Fruit fly (Drosophila melanogaster) whole organism, embryonic: ENCODE results near the gene CG43218.

Experiments
- Adf1 ChIP-seq: fragments of 200-800 bp; sonication (Bioruptor generic); IDR thresholded peaks from 2 replicates; pipeline ENCODE4 v1.3.6; 2022; ENCODE audit warnings: missing biosample characterization, missing genetic modification characterization
- Blimp-1 ChIP-seq: fragments of 200-800 bp; sonication (Bioruptor generic); optimal IDR thresholded peaks from 3 replicates; lab custom pipeline; 2018; ENCODE audit warnings: missing biosample characterization, missing genetic modification characterization, mild to moderate bottlenecking, moderate library complexity, missing genetic modification reagents
- CG10431 ChIP-seq: fragments of 200-800 bp; sonication (Bioruptor generic); optimal IDR thresholded peaks from 3 replicates; lab custom pipeline; 2018; ENCODE audit warnings: missing biosample characterization, mild to moderate bottlenecking, missing genetic modification characterization
- CG11093 ChIP-seq: fragments of 200-800 bp; sonication (Bioruptor generic); IDR thresholded peaks from 3 replicates; pipeline ENCODE4 v1.3.6; 2022; ENCODE audit warnings: missing biosample characterization, missing genetic modification characterization
- CG12155 ChIP-seq: fragments of 200-800 bp; sonication (Bioruptor generic); optimal IDR thresholded peaks from 3 replicates; lab custom pipeline; 2016; ENCODE audit warnings: missing biosample characterization, missing genetic modification characterization
- CG12769 ChIP-seq: fragments of 200-800 bp; sonication (Bioruptor generic); optimal IDR thresholded peaks from 2 replicates; lab custom pipeline; 2019; ENCODE audit warnings: missing biosample characterization, mild to moderate bottlenecking, missing genetic modification characterization, moderate library complexity
- CG13287 ChIP-seq: fragments of 200-800 bp; sonication (Bioruptor generic); IDR thresholded peaks from 2 replicates; pipeline ENCODE4 v1.3.6; 2022; ENCODE audit warnings: missing biosample characterization, missing genetic modification characterization; ENCODE audit not compliant: partially characterized antibody
- CG13894 ChIP-seq: fragments of 200-800 bp; sonication (Bioruptor generic); optimal IDR thresholded peaks from 3 replicates; lab custom pipeline; 2018; ENCODE audit warnings: missing biosample characterization, mild to moderate bottlenecking, missing genetic modification characterization, moderate library complexity
- CG14050 ChIP-seq: fragments of 200-800 bp; sonication (Bioruptor generic); IDR thresholded peaks from 3 replicates; pipeline ENCODE4 v1.3.6; 2022; ENCODE audit warnings: missing biosample characterization, missing genetic modification characterization
- CG14667 ChIP-seq: fragments of 200-800 bp; sonication (Bioruptor generic); IDR thresholded peaks from 2 replicates; pipeline ENCODE4 v1.3.6; 2022; ENCODE audit warnings: missing biosample characterization, missing genetic modification characterization
- CG15073 ChIP-seq: fragments of 200-800 bp; sonication (Bioruptor generic); optimal IDR thresholded peaks from 2 replicates; lab custom pipeline; 2016; ENCODE audit warnings: missing biosample characterization, missing genetic modification characterization
- CG15514 ChIP-seq: fragments of 200-800 bp; sonication (Bioruptor generic); optimal IDR thresholded peaks from 3 replicates; lab custom pipeline; 2017; ENCODE audit warnings: missing biosample characterization, missing genetic modification characterization, mild to moderate bottlenecking, moderate library complexity, missing genetic modification reagents
- CG16779 ChIP-seq: fragments of 200-800 bp; sonication (Bioruptor generic); IDR thresholded peaks from 2 replicates; pipeline ENCODE4 v1.3.6; 2022; ENCODE audit warnings: missing biosample characterization, missing genetic modification characterization
- CG16815 ChIP-seq: fragments of 200-800 bp; sonication (Bioruptor generic); optimal IDR thresholded peaks from 3 replicates; lab custom pipeline; 2017; ENCODE audit warnings: missing biosample characterization, mild to moderate bottlenecking, missing genetic modification characterization
- CG17568 ChIP-seq: fragments of 200-800 bp; sonication (Bioruptor generic); optimal IDR thresholded peaks from 2 replicates; lab custom pipeline; 2018; ENCODE audit warnings: missing biosample characterization, mild to moderate bottlenecking, missing genetic modification characterization, moderate library complexity
- CG18262 ChIP-seq: fragments of 200-800 bp; optimal IDR thresholded peaks from 3 replicates; lab custom pipeline; 2019; ENCODE audit warnings: missing biosample characterization, mild to moderate bottlenecking, missing genetic modification characterization, moderate library complexity
- CG2199 ChIP-seq: fragments of 200-800 bp; sonication (Bioruptor generic); IDR thresholded peaks from 3 replicates; pipeline ENCODE4 v1.3.6; 2022; ENCODE audit warnings: missing biosample characterization, missing genetic modification characterization
- CG31365 ChIP-seq: fragments of 200-800 bp; sonication (Bioruptor generic); optimal IDR thresholded peaks from 2 replicates; lab custom pipeline; 2018; ENCODE audit warnings: missing biosample characterization, mild to moderate bottlenecking, missing genetic modification characterization
- CG3726 ChIP-seq: fragments of 200-800 bp; sonication (Bioruptor generic); IDR thresholded peaks from 3 replicates; pipeline ENCODE4, ENCODE4 v1.3.6; 2022; ENCODE audit warnings: missing biosample characterization, missing genetic modification characterization
- CG6175 ChIP-seq: fragments of 200-800 bp; sonication (Bioruptor generic); IDR thresholded peaks from 3 replicates; pipeline ENCODE4 v1.3.6; 2022; ENCODE audit warnings: missing biosample characterization, missing genetic modification characterization
- CG7271 ChIP-seq: fragments of 200-800 bp; sonication (Bioruptor generic); optimal IDR thresholded peaks from 2 replicates; lab custom pipeline; 2018; ENCODE audit warnings: missing biosample characterization, mild to moderate bottlenecking, missing genetic modification characterization, moderate library complexity
- CG7357 ChIP-seq: fragments of 200-800 bp; sonication (Bioruptor generic); IDR thresholded peaks from 3 replicates; pipeline ENCODE4 v1.3.6; 2022; ENCODE audit warnings: missing biosample characterization, missing genetic modification characterization
- CG8290 ChIP-seq, 3 experiments: fragments of 200-800 bp; sonication (Bioruptor generic); optimal IDR thresholded peaks; 2 replicates each; lab custom pipeline; 2016 to 2019; ENCODE audit warnings: missing biosample characterization in 3 of 3, missing genetic modification characterization in 3 of 3, mild to moderate bottlenecking in 2 of 3, moderate library complexity in 1 of 3
- CG9932 ChIP-seq: fragments of 200-800 bp; sonication (Bioruptor generic); IDR thresholded peaks from 2 replicates; pipeline ENCODE4 v1.3.6; 2022; ENCODE audit warnings: missing biosample characterization, missing genetic modification characterization
- CrebB ChIP-seq: fragments of 200-800 bp; sonication (Bioruptor generic); optimal IDR thresholded peaks from 3 replicates; lab custom pipeline; 2018; ENCODE audit warnings: missing biosample characterization, mild to moderate bottlenecking, missing genetic modification characterization
- Dip2 ChIP-seq: fragments of 200-800 bp; sonication (Bioruptor generic); IDR thresholded peaks from 2 replicates; pipeline ENCODE4 v1.3.6; 2022; ENCODE audit warnings: missing biosample characterization, missing genetic modification characterization
- Eip74EF ChIP-seq, 2 experiments: fragments of 200-800 bp in 1 of 2; fragments of >200 bp in 1 of 2; sonication (Bioruptor generic) in 1 of 2; optimal IDR thresholded peaks; 2 replicates each; lab custom pipeline; 2017 to 2019; ENCODE audit warnings: missing biosample characterization in 2 of 2, missing genetic modification characterization in 2 of 2, mild to moderate bottlenecking in 1 of 2, moderate library complexity in 1 of 2
- NfI ChIP-seq: fragments of 200-800 bp; sonication (Bioruptor generic); optimal IDR thresholded peaks from 3 replicates; lab custom pipeline; 2018; ENCODE audit warnings: missing biosample characterization, mild to moderate bottlenecking, missing genetic modification characterization, moderate library complexity
- Oaz ChIP-seq: fragments of 200-800 bp; sonication (Bioruptor generic); IDR thresholded peaks from 2 replicates; pipeline ENCODE4 v1.3.6; 2022; ENCODE audit warnings: missing biosample characterization, missing genetic modification characterization
- Oli ChIP-seq: fragments of 200-800 bp; sonication (Bioruptor generic); optimal IDR thresholded peaks from 2 replicates; lab custom pipeline; 2018; ENCODE audit warnings: missing biosample characterization, mild to moderate bottlenecking, missing genetic modification characterization, moderate library complexity
- Pdp1 ChIP-seq, 2 experiments: fragments of 200-800 bp; sonication (Bioruptor generic); optimal IDR thresholded peaks; 3 replicates each; lab custom pipeline; 2016; ENCODE audit warnings: missing biosample characterization in 2 of 2, missing genetic modification characterization in 2 of 2, mild to moderate bottlenecking in 1 of 2, moderate library complexity in 1 of 2
- Rfx ChIP-seq: fragments of 200-800 bp; sonication (Bioruptor generic); IDR thresholded peaks from 2 replicates; pipeline ENCODE4 v1.3.6; 2022; ENCODE audit warnings: missing biosample characterization, missing genetic modification characterization
- Rx ChIP-seq: fragments of 200-800 bp; sonication (Bioruptor generic); IDR thresholded peaks from 2 replicates; pipeline ENCODE4 v1.3.6; 2022; ENCODE audit warnings: missing biosample characterization, missing genetic modification characterization
- abd-A ChIP-seq: fragments of 200-800 bp; sonication (Bioruptor generic); optimal IDR thresholded peaks from 3 replicates; lab custom pipeline; 2019; ENCODE audit warnings: missing biosample characterization, mild to moderate bottlenecking, missing genetic modification characterization, moderate library complexity
- chinmo ChIP-seq: fragments of 200-800 bp; sonication (Bioruptor generic); IDR thresholded peaks from 4 replicates; pipeline ENCODE4 v1.3.6; 2022; ENCODE audit warnings: missing biosample characterization, missing genetic modification characterization; ENCODE audit not compliant: partially characterized antibody
- gfzf ChIP-seq: fragments of 200-800 bp; sonication (Bioruptor generic); optimal IDR thresholded peaks from 2 replicates; lab custom pipeline; 2016; ENCODE audit warnings: missing biosample characterization, mild to moderate bottlenecking, missing genetic modification characterization, moderate library complexity
- grau ChIP-seq: fragments of 200-800 bp; optimal IDR thresholded peaks from 3 replicates; lab custom pipeline; 2019; ENCODE audit warnings: missing biosample characterization, mild to moderate bottlenecking, missing genetic modification characterization, moderate library complexity
- gt ChIP-seq: fragments of 200-800 bp; sonication (Bioruptor generic); IDR thresholded peaks from 2 replicates; pipeline ENCODE4 v1.3.6; 2022; ENCODE audit warnings: missing biosample characterization, missing genetic modification characterization
- nerfin-2 ChIP-seq: fragments of 200-800 bp; sonication (Bioruptor generic); IDR thresholded peaks from 2 replicates; pipeline ENCODE4 v1.3.6; 2022; ENCODE audit warnings: missing biosample characterization, missing genetic modification characterization; ENCODE audit not compliant: partially characterized antibody
- pzg ChIP-seq: fragments of 200-800 bp; sonication (Bioruptor generic); optimal IDR thresholded peaks from 3 replicates; lab custom pipeline; 2018; ENCODE audit warnings: missing biosample characterization, mild to moderate bottlenecking, missing genetic modification characterization, moderate library complexity
- ranshi ChIP-seq: fragments of 200-800 bp; sonication (Bioruptor generic); IDR thresholded peaks from 2 replicates; pipeline ENCODE4 v1.3.6; 2022; ENCODE audit warnings: missing biosample characterization, missing genetic modification characterization
- rib ChIP-seq: fragments of 200-800 bp; sonication (Bioruptor generic); IDR thresholded peaks from 2 replicates; pipeline ENCODE4 v1.3.6; 2022; ENCODE audit warnings: missing biosample characterization, missing genetic modification characterization
- sd ChIP-seq: fragments of 200-800 bp; sonication (Bioruptor generic); optimal IDR thresholded peaks from 3 replicates; lab custom pipeline; 2018; ENCODE audit warnings: missing biosample characterization, mild to moderate bottlenecking, missing genetic modification characterization, moderate library complexity
- usp ChIP-seq: fragments of >200 bp; optimal IDR thresholded peaks from 2 replicates; lab custom pipeline; 2017; ENCODE audit warnings: missing biosample characterization, missing genetic modification characterization
- yki ChIP-seq: fragments of >200 bp; optimal IDR thresholded peaks from 3 replicates; lab custom pipeline; 2018
- zen ChIP-seq: fragments of 200-800 bp; sonication (Bioruptor generic); optimal IDR thresholded peaks from 3 replicates; lab custom pipeline; 2018; ENCODE audit warnings: missing biosample characterization, mild to moderate bottlenecking, missing genetic modification characterization, moderate library complexity

CG43218 gene

DNA sequence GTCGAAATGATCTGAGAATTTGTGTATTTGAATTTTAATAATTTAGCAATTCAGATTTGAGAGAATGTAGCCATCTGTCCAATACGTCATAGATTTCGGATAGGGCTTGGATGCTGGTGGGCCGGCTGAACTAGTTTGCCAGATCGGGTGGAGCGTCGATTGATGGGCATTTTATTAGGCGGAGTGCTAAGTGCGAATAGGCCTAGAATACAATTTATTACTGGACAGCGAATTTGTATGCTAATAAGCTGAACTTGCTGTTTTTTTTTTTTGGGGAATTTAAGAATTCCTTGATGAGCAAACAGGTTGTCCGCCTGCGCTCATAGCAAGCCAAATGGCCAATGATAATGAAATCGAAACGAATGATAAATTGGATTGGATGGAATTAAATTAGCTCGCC is 41.4 kb downstream of the CG43218 start:
- no peak for TF ChIP-seq nerfin-2 (GFP tag; lab: Robert Waterston, UW)
- TF ChIP-seq Blimp-1 (GFP tag; lab: Kevin White, UChicago), result no peak
- no peak for TF ChIP-seq CG9932 (GFP tag; lab: Robert Waterston, UW)
- TF ChIP-seq rib (GFP tag; lab: Robert Waterston, UW), result no peak
- TF ChIP-seq CG3726 (GFP tag; lab: Robert Waterston, UW), result no peak
- TF ChIP-seq CG17568 (GFP tag; lab: Kevin White, UChicago), result no peak
- TF ChIP-seq CG13894, result peak; percentile 45
- TF ChIP-seq Rx (GFP tag; lab: Robert Waterston, UW), result no peak
- no peak for TF ChIP-seq Adf1
- TF ChIP-seq CG16815 (GFP tag; lab: Kevin White, UChicago), result no peak
- no peak for TF ChIP-seq Dip2 (GFP tag; lab: Robert Waterston, UW)
- TF ChIP-seq CG8290 (GFP tag; optimal IDR thresholded peaks at IDR 0.05; lab: Kevin White, UChicago), result no peak
- no peak for TF ChIP-seq CG8290 (tag; optimal IDR thresholded peaks at IDR 0.05; lab: Kevin White, UChicago)
- TF ChIP-seq zen (tag; lab: Kevin White, UChicago), result no peak
- no peak for TF ChIP-seq Oaz
- TF ChIP-seq abd-A, result peak; percentile 86
- no peak for TF ChIP-seq CG7271 (tag; lab: Kevin White, UChicago)
- 0 out of 4 replicates have a peak, but pooled peaks have one; percentile 37 for TF ChIP-seq chinmo (GFP tag; lab: Robert Waterston, UW)
- TF ChIP-seq CG31365 (tag; lab: Kevin White, UChicago), result no peak
- no peak for TF ChIP-seq CG14050 (GFP tag; lab: Robert Waterston, UW)
- TF ChIP-seq CG15514 (GFP tag; lab: Kevin White, UChicago), result no peak
- TF ChIP-seq CG13287 (GFP tag; lab: Robert Waterston, UW), result no peak
- TF ChIP-seq CG16779 (GFP tag; lab: Robert Waterston, UW), result no peak
- TF ChIP-seq ranshi, result no peak
- no peak for TF ChIP-seq CG18262 (tag; lab: Kevin White, UChicago)
- TF ChIP-seq CG15073 (GFP tag; lab: Kevin White, UChicago), result no peak
- TF ChIP-seq pzg, result no peak
- no peak for TF ChIP-seq gfzf (GFP tag; lab: Kevin White, UChicago)
- TF ChIP-seq yki (lab: Kevin White, UChicago), result no peak
- TF ChIP-seq sd, result peak; percentile 82

DNA sequence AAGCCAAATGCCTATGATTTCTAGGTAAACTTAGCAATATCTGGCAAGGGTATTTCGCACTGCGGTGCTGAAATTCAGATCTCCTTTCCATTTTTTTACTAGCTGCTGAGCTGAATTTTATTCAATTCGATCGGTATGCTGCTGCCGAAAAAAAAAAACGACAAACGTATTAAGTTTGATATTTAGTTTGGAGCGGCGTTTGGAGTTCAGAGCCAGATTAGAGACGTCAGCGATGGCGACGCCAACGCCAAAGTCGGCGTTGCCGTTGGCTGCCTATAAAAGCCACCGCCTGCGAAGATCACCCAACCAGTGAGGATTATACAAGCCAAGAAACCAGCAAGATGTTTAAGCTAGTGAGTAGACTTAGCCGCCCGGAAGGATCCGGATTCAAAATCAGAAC is 42.5 kb downstream of the CG43218 start, which contains the start of gene Cpr78Cc:
TSS of gene Cpr78Cc (plus strand) at position 301 of the 400 bp plus-strand sequence.
- TF ChIP-seq Rfx (GFP tag; lab: Robert Waterston, UW), result peak; percentile 18; the same call in 1 of the 2 replicates
- TF ChIP-seq chinmo (GFP tag; lab: Robert Waterston, UW), result no peak
- TF ChIP-seq CG13894, result peak; percentile 15
- peak; percentile 37; the same call in 1 of the 2 replicates for TF ChIP-seq Adf1
- TF ChIP-seq, all 482 proteins: peak for 3

DNA sequence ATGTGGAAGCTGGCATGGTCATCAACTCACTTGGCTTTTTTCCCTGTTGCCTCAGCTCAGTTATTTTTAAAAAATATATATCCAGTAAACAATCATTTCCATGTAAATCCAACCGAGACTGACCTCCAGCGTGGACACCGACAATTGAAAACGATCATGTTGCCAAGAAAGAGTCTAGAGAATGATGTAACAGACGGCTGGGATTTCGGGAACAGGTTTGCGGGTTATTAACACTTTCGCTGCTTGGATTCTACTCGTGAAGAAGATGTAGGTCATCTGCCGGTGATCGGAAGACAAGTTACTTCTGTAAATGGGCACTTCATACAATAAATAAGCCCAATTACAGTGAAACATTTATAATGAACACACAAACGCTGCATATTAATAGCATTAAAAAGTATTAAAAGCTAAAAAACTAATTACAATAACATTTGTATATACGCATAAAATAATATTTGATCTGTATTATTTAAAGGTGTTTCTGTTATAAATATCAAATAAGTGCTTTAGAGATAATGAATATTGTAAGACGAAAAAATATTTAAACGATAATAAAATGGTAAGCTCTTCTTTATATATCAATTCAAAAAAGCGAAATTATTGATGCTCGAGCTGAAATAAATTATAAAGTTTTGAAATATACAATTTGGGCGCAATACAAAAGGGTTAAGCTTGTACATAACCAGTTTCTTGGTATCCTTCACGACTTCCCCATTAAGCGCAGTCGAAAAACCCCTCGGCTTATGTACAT is 44.1 kb downstream of the CG43218 start:
- no peak for TF ChIP-seq CG14667 (GFP tag; lab: Robert Waterston, UW)
- no peak for TF ChIP-seq NfI (GFP tag; lab: Kevin White, UChicago)
- TF ChIP-seq CG12155 (GFP tag; lab: Kevin White, UChicago), result no peak
- peak; percentile 49 for TF ChIP-seq CG12769 (tag; lab: Kevin White, UChicago)
- 0 out of 3 replicates have a peak, but pooled peaks have one; percentile 45 for TF ChIP-seq CG2199 (GFP tag; lab: Robert Waterston, UW)
- peak; percentile 96 for TF ChIP-seq Blimp-1 (GFP tag; lab: Kevin White, UChicago)
- no peak for TF ChIP-seq Eip74EF (GFP tag; optimal IDR thresholded peaks at IDR 0.05; lab: Kevin White, UChicago)
- peak in 1 of 2 experiments; percentile 40 for TF ChIP-seq Pdp1 (GFP tag; optimal IDR thresholded peaks at IDR 0.05; lab: Kevin White, UChicago)
- peak; percentile 18 for TF ChIP-seq grau (tag; lab: Kevin White, UChicago)
- TF ChIP-seq gt, result no peak
- TF ChIP-seq CG6175 (GFP tag; lab: Robert Waterston, UW), result no peak
- no peak for TF ChIP-seq CG7357 (GFP tag; lab: Robert Waterston, UW)
- no peak for TF ChIP-seq CG11093 (GFP tag; lab: Robert Waterston, UW)
- TF ChIP-seq CrebB (tag; lab: Kevin White, UChicago), result no peak
- peak; percentile 56 for TF ChIP-seq CG10431 (GFP tag; lab: Kevin White, UChicago)
- no peak for TF ChIP-seq usp (GFP tag; lab: Kevin White, UChicago)
- TF ChIP-seq sd, result peak; percentile 5
- TF ChIP-seq Oli (tag; lab: Kevin White, UChicago), result no peak
- TF ChIP-seq, all 482 proteins: peak for 7
